Worm (Caenorhabditis elegans) whole organism, midembryonic: ENCODE results near the gene acr-25.

Experiments
- T22C8.4 ChIP-seq: fragments of 200-800 bp; sonication (Bioruptor generic); IDR thresholded peaks from 2 replicates; pipeline ENCODE4 v1.3.6; 2022; ENCODE audit warnings: missing genetic modification characterization, missing compliant biosample characterization
- cog-1 ChIP-seq: sonication (generic microtip); optimal IDR thresholded peaks from 2 replicates; lab custom pipeline; 2016; ENCODE audit warnings: missing genetic modification characterization, missing compliant biosample characterization
- flt-1 ChIP-seq: fragments of 200-800 bp; sonication (Bioruptor generic); IDR thresholded peaks from 2 replicates; pipeline ENCODE4 v1.3.6; 2022; ENCODE audit warnings: missing genetic modification characterization, missing compliant biosample characterization
- klf-2 ChIP-seq: fragments of 200-800 bp; sonication (Bioruptor generic); conservative IDR thresholded peaks from 2 replicates; pipeline ENCODE4 v1.3.6; 2022; ENCODE audit warnings: missing genetic modification reagents, missing genetic modification characterization, missing compliant biosample characterization
- med-1 ChIP-seq: sonication (generic microtip); optimal IDR thresholded peaks from 2 replicates; lab custom pipeline; 2017; ENCODE audit warnings: missing genetic modification characterization, mild to moderate bottlenecking, missing compliant biosample characterization, antibody characterized with exemption, missing genetic modification reagents; ENCODE audit not compliant: insufficient read depth
- ref-1 ChIP-seq: fragments of 200-800 bp; sonication (Bioruptor generic); conservative IDR thresholded peaks from 2 replicates; pipeline ENCODE4 v1.3.6; 2022; ENCODE audit warnings: missing genetic modification reagents, missing genetic modification characterization, missing compliant biosample characterization
- tab-1 ChIP-seq: fragments of 200-800 bp; sonication (Bioruptor generic); IDR thresholded peaks from 2 replicates; pipeline ENCODE4 v1.3.6; 2022; ENCODE audit warnings: missing genetic modification characterization, missing compliant biosample characterization
- ztf-23 ChIP-seq: fragments of 200-800 bp; sonication (Bioruptor generic); IDR thresholded peaks from 2 replicates; pipeline ENCODE4 v1.3.6; 2022; ENCODE audit warnings: missing genetic modification reagents, missing genetic modification characterization, missing compliant biosample characterization
- ztf-29 ChIP-seq: fragments of 200-800 bp; sonication (Bioruptor generic); IDR thresholded peaks from 2 replicates; pipeline ENCODE4 v1.3.6; 2022; ENCODE audit warnings: missing genetic modification reagents, missing genetic modification characterization, missing compliant biosample characterization

- no peak for TF ChIP-seq tab-1
- no peak for TF ChIP-seq flt-1 (GFP tag; lab: Robert Waterston, UW)
- no peak for TF ChIP-seq ztf-23 (GFP tag; lab: Robert Waterston, UW)
- no peak for TF ChIP-seq cog-1 (tag; lab: Kevin White, UChicago)
- TF ChIP-seq ztf-29 (GFP tag; lab: Robert Waterston, UW), result no peak
- no peak for TF ChIP-seq med-1 (GFP tag; lab: Kevin White, UChicago)
- no peak for TF ChIP-seq ref-1
- no peak for TF ChIP-seq klf-2 (GFP tag; lab: Robert Waterston, UW)
- TF ChIP-seq T22C8.4 (GFP tag; lab: Robert Waterston, UW), result no peak
Measured at ce11 chrIV:6442016-6442618, 22.0 kb upstream of the acr-25 start.
